Worm (Caenorhabditis elegans): ENCODE results near the gene frpr-21.
A peak's percentile ranks its signal among the peaks of the same experiment; 100 is the strongest.

The frpr-21 gene

DNA sequence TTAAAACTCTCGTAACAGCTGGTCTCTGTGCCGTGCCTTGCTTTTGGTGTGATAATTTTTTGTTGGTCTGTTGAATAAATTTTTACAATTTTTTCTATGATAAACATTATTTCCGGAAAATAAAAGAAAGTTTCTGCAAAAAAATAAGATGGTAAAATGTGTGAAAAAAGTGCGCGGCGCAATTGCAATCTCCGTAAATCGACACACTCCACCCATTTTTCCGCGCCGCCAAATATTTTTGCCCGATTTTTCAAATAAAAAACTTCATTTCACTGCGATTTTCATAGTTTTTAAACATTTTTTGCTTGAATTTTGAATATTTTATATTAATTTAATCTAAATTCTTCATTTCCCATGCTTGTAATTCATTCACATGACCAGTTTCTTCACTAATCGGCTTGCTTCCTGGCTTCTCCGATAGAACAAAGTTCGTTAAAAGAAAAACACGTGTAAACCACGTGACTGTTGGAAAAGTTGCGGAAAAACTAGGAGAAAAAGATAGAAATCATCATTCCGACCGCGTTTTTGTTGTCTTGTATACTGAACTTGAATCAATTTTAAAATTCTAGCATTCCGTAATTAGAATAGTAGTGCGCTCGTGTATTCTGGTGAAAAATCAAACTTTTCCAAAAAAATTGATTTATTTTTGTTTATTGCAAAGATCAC is 33.7 kb downstream of the frpr-21 start (continued):
- TF ChIP-seq F23B12.7 (tag; optimal IDR thresholded peaks at IDR 0.05; ENCODE audit: insufficient read depth) (peak; percentile 65), die-1 (tag; optimal IDR thresholded peaks at IDR 0.05) (no peak), let-526 (GFP tag; IDR thresholded peaks at IDR 0.05) (0 out of 2 replicates have a peak, but pooled peaks have one; percentile 26), Y79H2A.3 (GFP tag; conservative IDR thresholded peaks at IDR 0.05) (no peak), dox-1 (GFP tag; IDR thresholded peaks at IDR 0.05) (peak; percentile 79), cebp-2 (GFP tag; IDR thresholded peaks at IDR 0.05) (no peak), tlf-1 (GFP tag; optimal IDR thresholded peaks at IDR 0.05) (peak; percentile 70), bed-1 (GFP tag; IDR thresholded peaks at IDR 0.05) (no peak), nhr-90 (tag; optimal IDR thresholded peaks at IDR 0.05) (no peak), rec-8 (tag; optimal IDR thresholded peaks at IDR 0.05) (no peak), gei-17 (GFP tag; optimal IDR thresholded peaks at IDR 0.05) (no peak), ztf-6 (GFP tag; IDR thresholded peaks at IDR 0.05) (no peak), nfya-1 (tag; optimal IDR thresholded peaks at IDR 0.05; ENCODE audit: borderline replicate concordance, insufficient read depth) (no peak), C06A6.2 (GFP tag; conservative IDR thresholded peaks at IDR 0.05) (0 out of 2 replicates have a peak, but pooled peaks have one; percentile 25), chd-7 (tag; optimal IDR thresholded peaks at IDR 0.05) (peak; percentile 33), madf-3 (GFP tag; IDR thresholded peaks at IDR 0.05) (no peak), egrh-3 (GFP tag; IDR thresholded peaks at IDR 0.05) (no peak), T07F8.4 (tag; optimal IDR thresholded peaks at IDR 0.05) (no peak)

DNA sequence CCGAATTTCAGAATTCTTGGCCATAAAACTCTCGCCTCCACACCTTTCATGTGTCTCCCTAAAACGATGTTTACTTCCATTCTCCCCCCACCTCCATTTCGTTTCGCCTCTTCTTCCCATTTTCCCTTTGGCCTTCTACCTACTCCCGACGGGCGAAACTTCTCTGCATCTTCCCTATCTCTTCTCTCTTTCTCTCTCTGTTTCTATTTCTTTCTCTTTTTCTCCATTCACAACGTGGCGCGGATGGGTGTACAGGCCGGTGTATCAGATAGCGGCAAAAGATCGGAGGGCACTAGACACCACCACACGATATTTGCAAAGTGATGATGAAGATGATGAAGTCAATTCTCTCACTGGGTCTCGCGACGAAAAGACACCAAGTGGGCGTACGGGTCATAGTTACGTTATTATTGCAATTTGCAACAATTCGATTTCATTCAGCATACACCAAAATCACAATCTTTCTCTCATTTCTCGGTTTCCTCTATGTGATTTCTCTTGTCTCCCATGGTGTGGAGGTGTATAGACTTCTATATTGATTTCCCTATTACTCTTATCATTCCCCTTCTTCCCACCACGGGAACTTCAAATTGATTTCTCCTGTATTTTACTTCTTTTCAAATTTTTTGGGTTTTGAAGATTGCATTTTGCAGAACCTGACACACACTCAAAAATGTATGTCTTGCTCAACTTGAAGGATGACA is 37.0 kb downstream of the frpr-21 start, which contains the start of gene ztf-27:
TSS of gene ztf-27 (plus strand) at position 654 of the 704 bp plus-strand sequence.
- TF ChIP-seq zfh-2 (GFP tag; conservative IDR thresholded peaks at IDR 0.05), result peak; percentile 54; the same call in 1 of the 2 replicates
- no peak for TF ChIP-seq cebp-1 (GFP tag; IDR thresholded peaks at IDR 0.05)
- peak; percentile 25 for TF ChIP-seq cebp-1 (tag; optimal IDR thresholded peaks at IDR 0.05)
- TF ChIP-seq nhr-120 (GFP tag; IDR thresholded peaks at IDR 0.05), result no peak
- peak; percentile 32 for TF ChIP-seq nhr-80 (tag; optimal IDR thresholded peaks at IDR 0.05)

ce11 chrII:10382247-10382646 is 39.6 kb downstream of the frpr-21 start:
- TF ChIP-seq ztf-3 (GFP tag; optimal IDR thresholded peaks at IDR 0.05) (no peak), mxl-1 (tag; optimal IDR thresholded peaks at IDR 0.05) (no peak), dpff-1 (tag; optimal IDR thresholded peaks at IDR 0.05) (no peak), sdz-38 (tag; optimal IDR thresholded peaks at IDR 0.05) (no peak), lin-54 (GFP tag; optimal IDR thresholded peaks at IDR 0.05) (peak; percentile 20), mel-28 (tag; optimal IDR thresholded peaks at IDR 0.05; ENCODE audit: borderline replicate concordance) (no peak), K11D2.4 (GFP tag; IDR thresholded peaks at IDR 0.05) (peak; percentile 41; the same call in 1 of the 2 replicates), F33H1.4 (GFP tag; IDR thresholded peaks at IDR 0.05) (no peak), Y53G8AR.9 (GFP tag; conservative IDR thresholded peaks at IDR 0.05) (no peak), F39B2.1 (GFP tag; IDR thresholded peaks at IDR 0.05) (no peak), egl-44 (GFP tag; IDR thresholded peaks at IDR 0.05) (no peak), B0261.1 (tag; optimal IDR thresholded peaks at IDR 0.05) (no peak), attf-3 (GFP tag; conservative IDR thresholded peaks at IDR 0.05) (no peak), C06A6.2 (GFP tag; conservative IDR thresholded peaks at IDR 0.05) (no peak), hsf-1 (GFP tag; IDR thresholded peaks at IDR 0.05) (0 out of 2 replicates have a peak, but pooled peaks have one; percentile 39), madf-3 (GFP tag; IDR thresholded peaks at IDR 0.05) (no peak), him-1 (tag; optimal IDR thresholded peaks at IDR 0.05) (no peak), ama-1 (optimal IDR thresholded peaks at IDR 0.05) (no peak), ama-1 (GFP tag; optimal IDR thresholded peaks at IDR 0.05) (no peak), hmg-20 (GFP tag; IDR thresholded peaks at IDR 0.05) (no peak), nhr-90 (tag; optimal IDR thresholded peaks at IDR 0.05) (no peak), Y67H2A.10 (GFP tag; conservative IDR thresholded peaks at IDR 0.05) (no peak), pbrm-1 (GFP tag; IDR thresholded peaks at IDR 0.05) (0 out of 2 replicates have a peak, but pooled peaks have one; percentile 11), tlf-1 (GFP tag; optimal IDR thresholded peaks at IDR 0.05) (no peak), ZK185.1 (tag; optimal IDR thresholded peaks at IDR 0.05; ENCODE audit: poor library complexity, severe bottlenecking) (peak; percentile 11)

Measured in whole organism, young adult.